Fruit fly (Drosophila melanogaster) whole organism, pupa: ENCODE results near the gene Rab39.

Source experiments
- CG10348 ChIP-seq: fragments of 200-800 bp; sonication (Bioruptor generic); IDR thresholded peaks from 2 replicates; pipeline ENCODE4 v1.3.6; 2022; ENCODE audit warnings: missing biosample characterization, missing genetic modification characterization
- CG12605 ChIP-seq: fragments of 200-800 bp; sonication (Bioruptor generic); IDR thresholded peaks from 2 replicates; pipeline ENCODE4 v1.3.6; 2022; ENCODE audit warnings: missing biosample characterization, missing genetic modification characterization
- CG13204 ChIP-seq: fragments of 200-800 bp; sonication (Bioruptor generic); optimal IDR thresholded peaks from 2 replicates; lab custom pipeline; 2018; ENCODE audit warnings: missing biosample characterization, mild to moderate bottlenecking, missing genetic modification characterization, moderate library complexity
- CG14655 ChIP-seq: fragments of 200-800 bp; sonication (Bioruptor generic); optimal IDR thresholded peaks from 3 replicates; lab custom pipeline; 2017; ENCODE audit warnings: mild to moderate bottlenecking, missing biosample characterization, missing genetic modification reagents, missing genetic modification characterization
- CG15710 ChIP-seq: fragments of 200-800 bp; sonication (Bioruptor generic); optimal IDR thresholded peaks from 2 replicates; lab custom pipeline; 2018; ENCODE audit warnings: missing biosample characterization, mild to moderate bottlenecking, missing genetic modification characterization, moderate library complexity
- CG17806 ChIP-seq: fragments of 200-800 bp; sonication (Bioruptor generic); optimal IDR thresholded peaks from 2 replicates; lab custom pipeline; 2018; ENCODE audit warnings: missing biosample characterization, mild to moderate bottlenecking, missing genetic modification characterization, moderate library complexity
- CG32121 ChIP-seq: fragments of 200-800 bp; sonication (Bioruptor generic); IDR thresholded peaks from 2 replicates; pipeline ENCODE4 v1.3.6; 2022; ENCODE audit warnings: missing biosample characterization, missing genetic modification characterization
- CG34367 ChIP-seq: fragments of 200-800 bp; sonication (Bioruptor generic); optimal IDR thresholded peaks from 2 replicates; lab custom pipeline; 2018; ENCODE audit warnings: missing biosample characterization, mild to moderate bottlenecking, missing genetic modification characterization
- CG4496 ChIP-seq: fragments of 200-800 bp; sonication (Bioruptor generic); IDR thresholded peaks from 3 replicates; pipeline ENCODE4 v1.3.6; 2022; ENCODE audit warnings: missing biosample characterization, missing genetic modification characterization
- CG8159 ChIP-seq: fragments of 200-800 bp; sonication (Bioruptor generic); optimal IDR thresholded peaks from 3 replicates; lab custom pipeline; 2018; ENCODE audit warnings: missing biosample characterization, mild to moderate bottlenecking, missing genetic modification characterization, moderate library complexity
- CG8301 ChIP-seq: fragments of 200-800 bp; sonication (Bioruptor generic); optimal IDR thresholded peaks from 2 replicates; lab custom pipeline; 2018; ENCODE audit warnings: missing biosample characterization, mild to moderate bottlenecking, missing genetic modification characterization
- CG9948 ChIP-seq: fragments of 200-800 bp; sonication (Bioruptor generic); optimal IDR thresholded peaks from 2 replicates; lab custom pipeline; 2018; ENCODE audit warnings: missing biosample characterization, mild to moderate bottlenecking, missing genetic modification characterization, moderate library complexity
- D1 ChIP-seq: fragments of 200-800 bp; sonication (Bioruptor generic); optimal IDR thresholded peaks from 2 replicates; lab custom pipeline; 2018; ENCODE audit warnings: missing biosample characterization, mild to moderate bottlenecking, missing genetic modification characterization, moderate library complexity
- EcR ChIP-seq: fragments of 200-800 bp; sonication (Bioruptor generic); optimal IDR thresholded peaks from 3 replicates; lab custom pipeline; 2019; ENCODE audit warnings: missing biosample characterization, missing genetic modification characterization, mild to moderate bottlenecking, moderate library complexity, missing genetic modification reagents
- Ets98B ChIP-seq: fragments of 200-800 bp; sonication (Bioruptor generic); IDR thresholded peaks from 2 replicates; pipeline ENCODE4 v1.3.6; 2022; ENCODE audit warnings: missing biosample characterization, missing genetic modification characterization
- Pif1A ChIP-seq: fragments of 200-800 bp; sonication (Bioruptor generic); optimal IDR thresholded peaks from 3 replicates; lab custom pipeline; 2016; ENCODE audit warnings: missing biosample characterization, missing genetic modification characterization
- Pif1B ChIP-seq: fragments of 200-800 bp; sonication (Bioruptor generic); optimal IDR thresholded peaks from 3 replicates; lab custom pipeline; 2016; ENCODE audit warnings: missing biosample characterization, missing genetic modification characterization
- Snoo ChIP-seq: fragments of 200-800 bp; sonication (Bioruptor generic); optimal IDR thresholded peaks from 3 replicates; lab custom pipeline; 2017; ENCODE audit warnings: missing biosample characterization, mild to moderate bottlenecking, missing genetic modification characterization, inconsistent platforms
- fd96Ca ChIP-seq: fragments of 200-800 bp; sonication (Bioruptor generic); IDR thresholded peaks from 3 replicates; pipeline ENCODE4 v1.3.6; 2022; ENCODE audit warnings: missing biosample characterization, missing genetic modification characterization
- gl ChIP-seq: fragments of 200-800 bp; sonication (Bioruptor generic); optimal IDR thresholded peaks from 2 replicates; lab custom pipeline; 2018; ENCODE audit warnings: missing biosample characterization, mild to moderate bottlenecking, missing genetic modification characterization
- rn ChIP-seq: fragments of 200-800 bp; sonication (Bioruptor generic); IDR thresholded peaks from 2 replicates; pipeline ENCODE4 v1.3.6; 2022; ENCODE audit warnings: missing biosample characterization, missing genetic modification characterization

Rab39 gene

dm6 chrX:7709708-7710438, 24.9 kb upstream of the Rab39 start:
- no peak; the same call in 2 of the 3 replicates for TF ChIP-seq fd96Ca (GFP tag; lab: Robert Waterston, UW)
- no peak for TF ChIP-seq Pif1B (GFP tag; lab: Kevin White, UChicago)
- TF ChIP-seq CG12605: peak; percentile 23; the same call in 1 of the 2 replicates
- no peak for TF ChIP-seq rn
- TF ChIP-seq CG4496 (GFP tag; lab: Robert Waterston, UW): peak; percentile 48; the same call in 1 of the 3 replicates
- TF ChIP-seq CG32121: no peak
- no peak for TF ChIP-seq CG17806 (tag; lab: Kevin White, UChicago)
- no peak for TF ChIP-seq CG9948 (tag; lab: Kevin White, UChicago)
- no peak for TF ChIP-seq CG15710 (tag; lab: Kevin White, UChicago)
- peak; percentile 39 for TF ChIP-seq Pif1A
- no peak for TF ChIP-seq CG10348
- TF ChIP-seq CG8159 (tag; lab: Kevin White, UChicago): no peak
- TF ChIP-seq CG8301 (tag; lab: Kevin White, UChicago): no peak
- TF ChIP-seq CG14655 (GFP tag; lab: Kevin White, UChicago): peak; percentile 7
- TF ChIP-seq CG13204: peak; percentile 14
- peak; percentile 15; the same call in 1 of the 2 replicates for TF ChIP-seq Ets98B
- TF ChIP-seq D1 (tag; lab: Kevin White, UChicago): no peak
- no peak for TF ChIP-seq EcR (GFP tag; lab: Kevin White, UChicago)
- no peak for TF ChIP-seq Snoo (tag; lab: Kevin White, UChicago)
- TF ChIP-seq CG34367 (tag; lab: Kevin White, UChicago): no peak
- TF ChIP-seq gl (tag; lab: Kevin White, UChicago): no peak

dm6 chrX:7710439-7711154, 24.1 kb upstream of the Rab39 start:
- TF ChIP-seq CG12605: peak; percentile 47; the same call in 1 of the 2 replicates
- no peak for TF ChIP-seq Pif1A

- TF ChIP-seq D1 (tag; lab: Kevin White, UChicago) (no peak), Snoo (tag; lab: Kevin White, UChicago) (no peak), Pif1A (no peak), Pif1B (GFP tag; lab: Kevin White, UChicago) (no peak), CG34367 (tag; lab: Kevin White, UChicago) (no peak), CG15710 (tag; lab: Kevin White, UChicago) (no peak), CG17806 (tag; lab: Kevin White, UChicago) (no peak), CG12605 (no peak)
These were observed 19.3 kb upstream of the Rab39 start for dm6 chrX:7715433-7715832.

dm6 chrX:7717832-7718231, 16.9 kb upstream of the Rab39 start, which contains the start of gene CG15478:
CG15478 (minus strand) TSS chrX:7717932.
- TF ChIP-seq Snoo (tag; lab: Kevin White, UChicago) (no peak), EcR (GFP tag; lab: Kevin White, UChicago) (no peak), CG8159 (tag; lab: Kevin White, UChicago) (no peak), CG10348 (no peak), CG17806 (tag; lab: Kevin White, UChicago) (no peak), CG4496 (GFP tag; lab: Robert Waterston, UW) (no peak), CG8301 (tag; lab: Kevin White, UChicago) (no peak), CG12605 (no peak), fd96Ca (GFP tag; lab: Robert Waterston, UW) (no peak), Pif1B (GFP tag; lab: Kevin White, UChicago) (no peak), Ets98B (no peak), CG14655 (GFP tag; lab: Kevin White, UChicago) (no peak), rn (no peak), CG34367 (tag; lab: Kevin White, UChicago) (no peak), CG9948 (tag; lab: Kevin White, UChicago) (no peak), Pif1A (no peak), gl (tag; lab: Kevin White, UChicago) (no peak), D1 (tag; lab: Kevin White, UChicago) (no peak), CG15710 (tag; lab: Kevin White, UChicago) (no peak)

- TF ChIP-seq CG10348 (no peak), CG32121 (no peak), Ets98B (no peak), fd96Ca (GFP tag; lab: Robert Waterston, UW) (no peak), CG15710 (tag; lab: Kevin White, UChicago) (no peak), CG13204 (no peak), EcR (GFP tag; lab: Kevin White, UChicago) (no peak), CG9948 (tag; lab: Kevin White, UChicago) (no peak), D1 (tag; lab: Kevin White, UChicago) (no peak), CG8301 (tag; lab: Kevin White, UChicago) (no peak), gl (tag; lab: Kevin White, UChicago) (no peak), CG4496 (GFP tag; lab: Robert Waterston, UW) (no peak), CG8159 (tag; lab: Kevin White, UChicago) (no peak), CG12605 (no peak)
These were observed 12.8 kb upstream of the Rab39 start, which contains the start of gene Hira for dm6 chrX:7721905-7722304. Hira (plus strand) TSS chrX:7722119.
